Worm (Caenorhabditis elegans): ENCODE data around the gene alh-1.

alh-1 gene

ce11 chrIII:5108746-5109145 lies 31.2 kb downstream of the alh-1 start (continued):
- TF ChIP-seq let-607 (tag; optimal IDR thresholded peaks at IDR 0.05) (no peak), sea-2 (GFP tag; IDR thresholded peaks at IDR 0.05) (no peak), ztf-22 (GFP tag; optimal IDR thresholded peaks at IDR 0.05) (no peak), ZK185.1 (tag; optimal IDR thresholded peaks at IDR 0.05; ENCODE audit: poor library complexity, severe bottlenecking) (peak; percentile 47), snpc-1.3 (tag; optimal IDR thresholded peaks at IDR 0.05; ENCODE audit: insufficient read depth) (no peak), lir-1 (GFP tag; conservative IDR thresholded peaks at IDR 0.05) (no peak), unc-130 (GFP tag; optimal IDR thresholded peaks at IDR 0.05) (no peak), unc-62 (GFP tag; optimal IDR thresholded peaks at IDR 0.05) (no peak), akir-1 (GFP tag; optimal IDR thresholded peaks at IDR 0.05) (no peak), lsl-1 (GFP tag; optimal IDR thresholded peaks at IDR 0.05) (no peak), C06A6.2 (GFP tag; conservative IDR thresholded peaks at IDR 0.05) (no peak), pha-4 (tag; optimal IDR thresholded peaks at IDR 0.05) (no peak), fkh-3 (tag; optimal IDR thresholded peaks at IDR 0.05) (no peak), mes-4 (tag; optimal IDR thresholded peaks at IDR 0.05) (no peak), hmg-1.2 (GFP tag; IDR thresholded peaks at IDR 0.05) (peak; percentile 79), lin-26 (GFP tag; IDR thresholded peaks at IDR 0.05) (no peak), ama-1 (optimal IDR thresholded peaks at IDR 0.05) (no peak), ama-1 (GFP tag; optimal IDR thresholded peaks at IDR 0.05) (no peak), nhr-90 (tag; optimal IDR thresholded peaks at IDR 0.05) (no peak), rcor-1 (GFP tag; IDR thresholded peaks at IDR 0.05) (no peak), F10E7.11 (tag; optimal IDR thresholded peaks at IDR 0.05) (no peak), hrde-1 (tag; optimal IDR thresholded peaks at IDR 0.05; ENCODE audit: borderline replicate concordance) (no peak), mel-28 (tag; optimal IDR thresholded peaks at IDR 0.05; ENCODE audit: borderline replicate concordance) (no peak), lin-40 (tag; optimal IDR thresholded peaks at IDR 0.05) (no peak), ceh-58 (GFP tag; IDR thresholded peaks at IDR 0.05) (no peak), B0336.3 (GFP tag; IDR thresholded peaks at IDR 0.05) (no peak), ztf-18 (tag; optimal IDR thresholded peaks at IDR 0.05) (peak; percentile 30), mcd-1 (GFP tag; IDR thresholded peaks at IDR 0.05) (peak; percentile 45), let-526 (GFP tag; IDR thresholded peaks at IDR 0.05) (no peak), F57A8.1 (GFP tag; optimal IDR thresholded peaks at IDR 0.05) (no peak), ekl-4 (GFP tag; IDR thresholded peaks at IDR 0.05) (0 out of 2 replicates have a peak, but pooled peaks have one; percentile 13), Y67H2A.10 (GFP tag; conservative IDR thresholded peaks at IDR 0.05) (no peak), madf-10 (tag; optimal IDR thresholded peaks at IDR 0.05) (no peak), bed-1 (GFP tag; IDR thresholded peaks at IDR 0.05) (no peak), nfya-2 (GFP tag; IDR thresholded peaks at IDR 0.05) (no peak), cebp-2 (GFP tag; IDR thresholded peaks at IDR 0.05) (no peak), aptf-2 (GFP tag; conservative IDR thresholded peaks at IDR 0.05) (no peak), attf-6 (GFP tag; IDR thresholded peaks at IDR 0.05) (no peak), tbp1 (GFP tag; optimal IDR thresholded peaks at IDR 0.05) (no peak), dpff-1 (tag; optimal IDR thresholded peaks at IDR 0.05) (no peak), snpc-4 (GFP tag; optimal IDR thresholded peaks at IDR 0.05) (no peak), snpc-4 (tag; optimal IDR thresholded peaks at IDR 0.05) (peak in 1 of 4 experiments; percentile 42), B0261.1 (tag; optimal IDR thresholded peaks at IDR 0.05) (no peak), hlh-26 (GFP tag; conservative IDR thresholded peaks at IDR 0.05) (no peak), ztf-25 (GFP tag; IDR thresholded peaks at IDR 0.05) (no peak), nfyb-1 (GFP tag; IDR thresholded peaks at IDR 0.05) (no peak), ceh-91 (GFP tag; IDR thresholded peaks at IDR 0.05) (no peak), B0019.2 (GFP tag; conservative IDR thresholded peaks at IDR 0.05) (no peak), F49E8.2 (tag; optimal IDR thresholded peaks at IDR 0.05; ENCODE audit: insufficient read depth) (no peak), madf-3 (GFP tag; IDR thresholded peaks at IDR 0.05) (no peak)

Data from whole organism, young adult.